Worm (Caenorhabditis elegans) whole organism, L3 larva: ENCODE measurements around the gene dnj-17.

Experiments used
- ZK546.5 ChIP-seq: sonication (generic microtip); optimal IDR thresholded peaks from 2 replicates; lab custom pipeline; 2017; ENCODE audit warnings: missing biosample characterization, missing genetic modification characterization
- aly-2 ChIP-seq: fragments of 150-350 bp; optimal IDR thresholded peaks from 2 replicates; lab custom pipeline; 2014; ENCODE audit warnings: missing biosample characterization, missing genetic modification characterization
- ama-1 ChIP-seq: fragments of 150-350 bp; optimal IDR thresholded peaks from 2 replicates; lab custom pipeline; 2018
- ceh-16 ChIP-seq: sonication (generic microtip); optimal IDR thresholded peaks from 2 replicates; lab custom pipeline; 2017; ENCODE audit warnings: missing biosample characterization, missing genetic modification characterization
- ceh-28 ChIP-seq: fragments of 150-350 bp; optimal IDR thresholded peaks from 2 replicates; lab custom pipeline; 2014; ENCODE audit warnings: missing biosample characterization, missing genetic modification reagents, missing genetic modification characterization
- ceh-82 ChIP-seq: fragments of 150-350 bp; optimal IDR thresholded peaks from 2 replicates; lab custom pipeline; 2014; ENCODE audit warnings: missing biosample characterization, missing genetic modification characterization
- ceh-9 ChIP-seq: sonication (generic microtip); optimal IDR thresholded peaks from 2 replicates; lab custom pipeline; 2018; ENCODE audit warnings: missing biosample characterization, missing genetic modification characterization
- daf-12 ChIP-seq: fragments of 150-350 bp; optimal IDR thresholded peaks from 2 replicates; lab custom pipeline; 2014; ENCODE audit warnings: missing biosample characterization, missing genetic modification reagents, missing genetic modification characterization
- egl-27 ChIP-seq: sonication (generic microtip); optimal IDR thresholded peaks from 4 replicates; lab custom pipeline; 2017; ENCODE audit warnings: missing biosample characterization, missing genetic modification reagents, missing genetic modification characterization
- elt-1 ChIP-seq: fragments of 150-350 bp; optimal IDR thresholded peaks from 2 replicates; lab custom pipeline; 2014; ENCODE audit warnings: missing biosample characterization, missing genetic modification characterization
- elt-2 ChIP-seq: sonication (generic microtip); optimal IDR thresholded peaks from 2 replicates; lab custom pipeline; 2016; ENCODE audit warnings: missing genetic modification reagents, mild to moderate bottlenecking, missing genetic modification characterization, missing compliant biosample characterization
- elt-3 ChIP-seq, 3 experiments: fragments of 150-350 bp in 1 of 3; sonication (generic microtip) in 2 of 3; optimal IDR thresholded peaks; 2 replicates in 2 of 3; 4 replicates in 1 of 3; lab custom pipeline; 2014 to 2017; ENCODE audit warnings: missing biosample characterization in 3 of 3, missing genetic modification characterization in 3 of 3
- fkh-2 ChIP-seq: fragments of 150-350 bp; optimal IDR thresholded peaks from 2 replicates; lab custom pipeline; 2014; ENCODE audit warnings: missing biosample characterization, missing genetic modification reagents, missing genetic modification characterization
- hmg-11 ChIP-seq: sonication (generic microtip); optimal IDR thresholded peaks from 2 replicates; lab custom pipeline; 2016; ENCODE audit warnings: missing genetic modification characterization, missing compliant biosample characterization
- lin-15B ChIP-seq: fragments of 150-350 bp; optimal IDR thresholded peaks from 2 replicates; lab custom pipeline; 2014; ENCODE audit warnings: missing biosample characterization, missing genetic modification characterization
- lsy-12 ChIP-seq: sonication (generic microtip); optimal IDR thresholded peaks from 2 replicates; lab custom pipeline; 2016; ENCODE audit warnings: mild to moderate bottlenecking, missing genetic modification characterization, missing compliant biosample characterization
- mdl-1 ChIP-seq: fragments of 150-350 bp; optimal IDR thresholded peaks from 2 replicates; lab custom pipeline; 2014; ENCODE audit warnings: missing biosample characterization, missing genetic modification characterization
- nhr-11 ChIP-seq: fragments of 150-350 bp; optimal IDR thresholded peaks from 2 replicates; lab custom pipeline; 2014; ENCODE audit warnings: missing biosample characterization, missing genetic modification characterization
- nhr-12 ChIP-seq: fragments of 150-350 bp; optimal IDR thresholded peaks from 2 replicates; lab custom pipeline; 2014; ENCODE audit warnings: missing biosample characterization, missing genetic modification characterization
- nhr-23 ChIP-seq: fragments of 150-350 bp; optimal IDR thresholded peaks from 2 replicates; lab custom pipeline; 2014; ENCODE audit warnings: missing biosample characterization, missing genetic modification reagents, missing genetic modification characterization
- nhr-237 ChIP-seq: fragments of 150-350 bp; optimal IDR thresholded peaks from 2 replicates; lab custom pipeline; 2014; ENCODE audit warnings: missing biosample characterization, missing genetic modification characterization
- nhr-43 ChIP-seq: sonication (generic microtip); optimal IDR thresholded peaks from 2 replicates; lab custom pipeline; 2016; ENCODE audit warnings: mild to moderate bottlenecking, missing genetic modification characterization, missing compliant biosample characterization; ENCODE audit not compliant: poor library complexity, severe bottlenecking
- nhr-67 ChIP-seq: fragments of 150-350 bp; optimal IDR thresholded peaks from 2 replicates; lab custom pipeline; 2014; ENCODE audit warnings: missing biosample characterization, missing genetic modification characterization
- nhr-76 ChIP-seq: fragments of 150-350 bp; sonication (generic microtip); optimal IDR thresholded peaks from 5 replicates; lab custom pipeline; 2014; ENCODE audit warnings: missing biosample characterization, missing genetic modification characterization
- pha-4 ChIP-seq: fragments of 150-350 bp; optimal IDR thresholded peaks from 2 replicates; lab custom pipeline; 2014; ENCODE audit warnings: missing biosample characterization, missing genetic modification reagents, missing genetic modification characterization
- pqm-1 ChIP-seq: fragments of 150-350 bp; optimal IDR thresholded peaks from 2 replicates; lab custom pipeline; 2017; ENCODE audit warnings: missing biosample characterization, missing genetic modification characterization, inconsistent platforms
- skn-1 ChIP-seq: fragments of 150-350 bp; optimal IDR thresholded peaks from 2 replicates; lab custom pipeline; 2014; ENCODE audit warnings: missing biosample characterization, missing genetic modification characterization
- tbx-2 ChIP-seq: sonication (generic microtip); optimal IDR thresholded peaks from 2 replicates; lab custom pipeline; 2016; ENCODE audit warnings: mild to moderate bottlenecking, missing genetic modification characterization, missing compliant biosample characterization
- unc-39 ChIP-seq: sonication (generic microtip); optimal IDR thresholded peaks from 4 replicates; lab custom pipeline; 2017; ENCODE audit warnings: missing biosample characterization, missing genetic modification characterization
- zag-1 ChIP-seq: fragments of 150-350 bp; optimal IDR thresholded peaks from 2 replicates; lab custom pipeline; 2014; ENCODE audit warnings: missing biosample characterization, missing genetic modification characterization
- ztf-4 ChIP-seq: fragments of 150-350 bp; optimal IDR thresholded peaks from 2 replicates; lab custom pipeline; 2014; ENCODE audit warnings: missing biosample characterization, missing genetic modification characterization

The dnj-17 gene

ce11 chrIII:13388621-13389020 is 4.5 kb downstream of the dnj-17 start:
- TF ChIP-seq nhr-76 (tag; lab: Kevin White, UChicago) (no peak), ZK546.5 (tag; lab: Kevin White, UChicago) (no peak), nhr-11 (tag; lab: Kevin White, UChicago) (no peak), elt-3 (tag; optimal IDR thresholded peaks at IDR 0.05; lab: Kevin White, UChicago) (no peak), elt-2 (peak; percentile 85), mdl-1 (tag; lab: Kevin White, UChicago) (no peak), aly-2 (tag; lab: Kevin White, UChicago) (no peak), lsy-12 (no peak), ceh-16 (tag; lab: Kevin White, UChicago) (no peak), fkh-2 (tag; lab: Kevin White, UChicago) (no peak), pha-4 (tag; lab: Kevin White, UChicago) (peak; percentile 47), nhr-237 (no peak), nhr-67 (tag; lab: Kevin White, UChicago) (no peak), hmg-11 (tag; lab: Kevin White, UChicago) (no peak)

ce11 chrIII:13385850-13386249 is 7.3 kb downstream of the dnj-17 start, which contains the start of gene T03F6.4:
TSS of gene T03F6.4 (plus strand) at chrIII:13386150.
- no peak for TF ChIP-seq tbx-2 (tag; lab: Kevin White, UChicago)
- no peak for TF ChIP-seq unc-39
- TF ChIP-seq hmg-11 (tag; lab: Kevin White, UChicago), result no peak
- no peak for TF ChIP-seq nhr-12
- no peak for TF ChIP-seq nhr-23 (tag; lab: Kevin White, UChicago)
- no peak for TF ChIP-seq ama-1
- no peak for TF ChIP-seq ceh-9 (tag; lab: Kevin White, UChicago)

DNA sequence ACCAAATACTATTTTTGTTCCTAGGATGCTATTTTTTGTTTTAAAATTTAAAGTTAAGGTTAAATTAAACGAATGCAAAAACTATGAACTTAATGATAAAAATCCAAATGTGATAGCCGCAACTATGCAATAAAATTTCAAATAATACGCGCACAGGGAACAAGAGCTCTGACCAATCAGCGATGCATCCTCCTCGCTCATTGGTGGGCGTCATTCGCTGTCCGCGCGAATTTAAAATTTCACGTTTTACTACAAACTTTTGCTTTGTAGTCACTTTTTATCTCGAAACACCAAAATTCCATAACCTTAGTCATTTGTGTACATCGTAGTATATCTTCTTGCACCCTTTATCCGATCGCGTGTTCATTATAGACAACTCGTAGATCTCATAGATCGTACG is 10.0 kb downstream of the dnj-17 start:
- TF ChIP-seq skn-1 (tag; lab: Kevin White, UChicago), result no peak
- TF ChIP-seq zag-1 (tag; lab: Kevin White, UChicago), result no peak
- no peak for TF ChIP-seq ceh-82
- no peak for TF ChIP-seq elt-3 (tag; optimal IDR thresholded peaks at IDR 0.05; lab: Kevin White, UChicago)
- TF ChIP-seq pqm-1 (tag; lab: Kevin White, UChicago), result no peak
- TF ChIP-seq, all 47 proteins: peak for 0

DNA sequence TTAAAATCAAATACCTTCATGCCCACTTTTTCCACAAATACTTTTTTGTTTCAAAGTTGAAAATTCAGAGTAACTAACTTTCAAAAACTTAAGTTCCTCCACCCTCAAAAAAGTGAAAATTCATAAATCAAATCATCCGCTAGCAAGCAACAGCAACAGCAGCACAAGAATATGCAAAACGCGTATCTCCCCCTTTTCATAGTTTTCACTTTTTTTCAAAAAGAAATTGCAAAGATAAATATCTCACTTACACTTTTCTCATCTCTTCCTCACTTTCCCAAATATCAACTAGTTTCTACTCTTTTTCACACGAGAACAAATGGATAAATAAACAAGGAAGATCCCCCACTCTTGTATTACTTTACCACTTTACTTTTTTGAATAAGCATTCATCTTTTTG is 11.5 kb downstream of the dnj-17 start:
- TF ChIP-seq nhr-67 (tag; lab: Kevin White, UChicago), result no peak
- TF ChIP-seq ceh-16 (tag; lab: Kevin White, UChicago), result no peak
- TF ChIP-seq pha-4 (tag; lab: Kevin White, UChicago), result peak; percentile 7
- no peak for TF ChIP-seq lin-15B (tag; lab: Kevin White, UChicago)
- no peak for TF ChIP-seq ceh-28 (tag; lab: Kevin White, UChicago)
- TF ChIP-seq nhr-76 (tag; lab: Kevin White, UChicago), result no peak
- TF ChIP-seq daf-12 (tag; lab: Kevin White, UChicago), result no peak
- TF ChIP-seq mdl-1 (tag; lab: Kevin White, UChicago), result no peak
- no peak for TF ChIP-seq elt-3 (tag; optimal IDR thresholded peaks at IDR 0.05; lab: Kevin White, UChicago)
- TF ChIP-seq, all 47 proteins: peak for 1

DNA sequence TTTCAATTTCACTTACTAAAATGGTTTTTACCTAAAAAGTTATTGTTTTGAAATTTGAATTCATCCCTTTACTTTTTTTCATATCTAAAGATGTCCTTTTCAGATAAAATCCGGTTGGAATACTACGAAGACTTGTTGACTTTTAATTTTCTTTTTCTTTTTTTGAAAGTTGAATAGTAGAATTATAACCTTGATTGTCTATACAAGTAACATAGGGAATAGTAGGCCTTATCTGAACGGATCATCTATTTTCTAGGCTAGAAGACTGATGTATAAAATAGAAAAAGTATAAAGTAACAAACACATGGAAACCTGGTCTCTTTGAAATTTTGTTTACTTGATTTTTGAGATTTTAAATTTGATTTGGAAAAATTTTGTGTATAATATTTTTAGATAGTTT is 12.3 kb downstream of the dnj-17 start:
- TF ChIP-seq nhr-23 (tag; lab: Kevin White, UChicago), result no peak
- TF ChIP-seq nhr-237, result no peak
- peak; percentile 96 for TF ChIP-seq elt-1 (tag; lab: Kevin White, UChicago)
- TF ChIP-seq ama-1, result no peak
- TF ChIP-seq nhr-43 (tag; lab: Kevin White, UChicago), result no peak
- TF ChIP-seq nhr-12, result no peak
- no peak for TF ChIP-seq egl-27
- no peak for TF ChIP-seq tbx-2 (tag; lab: Kevin White, UChicago)
- TF ChIP-seq ztf-4 (tag; lab: Kevin White, UChicago), result no peak

ce11 chrIII:13380196-13380595 is 12.9 kb downstream of the dnj-17 start, which contains the start of gene T03F6.6:
TSS of gene T03F6.6 (minus strand) at chrIII:13380296.
- no peak for TF ChIP-seq nhr-237
- TF ChIP-seq ceh-16 (tag; lab: Kevin White, UChicago), result no peak
- TF ChIP-seq nhr-43 (tag; lab: Kevin White, UChicago), result no peak
